Worm (Caenorhabditis elegans) whole organism, late embryonic: ENCODE measurements around the gene Y54G2A.76.

Source experiments
- K02D7.2 ChIP-seq: sonication (generic microtip); optimal IDR thresholded peaks from 2 replicates; lab custom pipeline; 2017; ENCODE audit warnings: mild to moderate bottlenecking, missing genetic modification characterization, missing compliant biosample characterization
- ama-1 ChIP-seq: fragments of 150-350 bp; optimal IDR thresholded peaks from 2 replicates; lab custom pipeline; 2014
- ceh-19 ChIP-seq: fragments of 200-800 bp; sonication (Bioruptor generic); optimal IDR thresholded peaks from 2 replicates; lab custom pipeline; 2018; ENCODE audit warnings: mild to moderate bottlenecking, missing genetic modification characterization, missing compliant biosample characterization
- ceh-22 ChIP-seq: sonication (generic microtip); optimal IDR thresholded peaks from 2 replicates; lab custom pipeline; 2017; ENCODE audit warnings: missing biosample characterization, missing genetic modification characterization
- ceh-31 ChIP-seq: sonication (generic microtip); optimal IDR thresholded peaks from 2 replicates; lab custom pipeline; 2016; ENCODE audit warnings: missing genetic modification characterization, missing compliant biosample characterization
- dve-1 ChIP-seq: sonication (generic microtip); optimal IDR thresholded peaks from 2 replicates; lab custom pipeline; 2017; ENCODE audit warnings: antibody characterized with exemption, mild to moderate bottlenecking, missing genetic modification characterization, missing compliant biosample characterization
- fkh-10 ChIP-seq: fragments of 150-350 bp; optimal IDR thresholded peaks from 2 replicates; lab custom pipeline; 2014; ENCODE audit warnings: missing biosample characterization, missing genetic modification reagents, missing genetic modification characterization
- hlh-30 ChIP-seq: sonication (generic microtip); optimal IDR thresholded peaks from 2 replicates; lab custom pipeline; 2017; ENCODE audit warnings: antibody characterized with exemption, missing genetic modification characterization, missing compliant biosample characterization; ENCODE audit not compliant: insufficient read depth
- nhr-232 ChIP-seq: sonication (generic microtip); optimal IDR thresholded peaks from 2 replicates; lab custom pipeline; 2016; ENCODE audit warnings: missing genetic modification characterization, missing compliant biosample characterization
- sox-2 ChIP-seq: fragments of 200-800 bp; sonication (Bioruptor generic); IDR thresholded peaks from 2 replicates; pipeline ENCODE4 v1.3.6; 2022; ENCODE audit warnings: missing genetic modification reagents, missing genetic modification characterization, missing compliant biosample characterization
- tbx-2 ChIP-seq: sonication (generic microtip); optimal IDR thresholded peaks from 2 replicates; lab custom pipeline; 2016; ENCODE audit warnings: missing genetic modification characterization, missing compliant biosample characterization

DNA sequence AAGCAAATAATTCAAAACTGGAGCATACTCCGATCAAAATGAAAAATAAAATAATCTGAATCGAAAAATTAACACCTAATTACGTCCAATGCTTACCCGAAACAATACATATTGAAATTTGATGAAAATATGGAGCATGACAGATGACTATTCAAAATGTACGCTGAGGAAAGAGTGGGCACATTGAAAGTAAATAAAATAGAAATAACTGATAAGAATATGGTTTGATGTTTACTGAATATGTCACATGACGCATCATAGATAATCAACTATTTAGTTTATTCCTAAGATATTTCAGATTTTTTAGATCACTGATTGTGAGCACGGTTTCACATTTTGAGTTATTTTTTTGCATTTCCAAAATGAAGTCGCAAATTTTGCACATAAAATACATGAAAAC lies 10.9 kb upstream of the Y54G2A.76 start, which contains the start of gene Y54G2A.52:
- TF ChIP-seq ceh-22 (tag; lab: Kevin White, UChicago): no peak
- no peak for TF ChIP-seq ceh-31
- no peak for TF ChIP-seq tbx-2
- TF ChIP-seq nhr-232 (tag; lab: Kevin White, UChicago): no peak
- no peak for TF ChIP-seq ama-1
- TF ChIP-seq K02D7.2 (tag; lab: Kevin White, UChicago): no peak
- no peak for TF ChIP-seq dve-1 (tag; lab: Kevin White, UChicago)
- TF ChIP-seq ceh-19 (GFP tag; lab: Kevin White, UChicago): no peak
- TF ChIP-seq hlh-30: no peak
- no peak for TF ChIP-seq fkh-10
- no peak for TF ChIP-seq sox-2 (GFP tag; lab: Robert Waterston, UW)
